Worm (Caenorhabditis elegans): ENCODE results near the gene sra-3.

- TF ChIP-seq ama-1 (optimal IDR thresholded peaks at IDR 0.05) (no peak), hmg-4 (GFP tag; optimal IDR thresholded peaks at IDR 0.05) (no peak), B0310.2 (tag; optimal IDR thresholded peaks at IDR 0.05) (no peak), ceh-36 (tag; optimal IDR thresholded peaks at IDR 0.05) (no peak), tbx-11 (GFP tag; IDR thresholded peaks at IDR 0.05) (no peak), tbx-37 (GFP tag; conservative IDR thresholded peaks at IDR 0.05) (no peak), flt-1 (GFP tag; IDR thresholded peaks at IDR 0.05) (no peak), ets-7 (tag; optimal IDR thresholded peaks at IDR 0.05) (no peak), hnd-1 (tag; optimal IDR thresholded peaks at IDR 0.05) (no peak), ceh-13 (GFP tag; optimal IDR thresholded peaks at IDR 0.05) (no peak), aly-1 (tag; optimal IDR thresholded peaks at IDR 0.05) (no peak), F13C5.2 (tag; optimal IDR thresholded peaks at IDR 0.05) (no peak), pes-1 (GFP tag; IDR thresholded peaks at IDR 0.05) (no peak), sea-1 (GFP tag; conservative IDR thresholded peaks at IDR 0.05) (no peak)
Observed at ce11 chrII:9559929-9560328, 19.3 kb upstream of the sra-3 start, which contains the start of gene F35H8.4.

All from whole organism, early embryonic.